Fruit fly (Drosophila melanogaster) whole organism, embryonic: ENCODE results near the gene CG31268.

Source experiments
- Abd-B ChIP-seq: fragments of 200-800 bp; sonication (Bioruptor generic); optimal IDR thresholded peaks from 2 replicates; lab custom pipeline; 2018; ENCODE audit warnings: missing biosample characterization, mild to moderate bottlenecking, missing genetic modification characterization, moderate library complexity
- Awh ChIP-seq: fragments of 200-800 bp; sonication (Bioruptor generic); IDR thresholded peaks from 2 replicates; pipeline ENCODE4, ENCODE4 v1.3.6; 2022; ENCODE audit warnings: missing biosample characterization, missing genetic modification characterization
- CG10321 ChIP-seq: fragments of 200-800 bp; sonication (Bioruptor generic); IDR thresholded peaks from 2 replicates; pipeline ENCODE4 v1.3.6; 2022; ENCODE audit warnings: missing biosample characterization, missing genetic modification characterization
- CG10462 ChIP-seq: fragments of 200-800 bp; sonication (Bioruptor generic); optimal IDR thresholded peaks from 2 replicates; lab custom pipeline; 2016; ENCODE audit warnings: missing biosample characterization, missing genetic modification characterization
- CG11560 ChIP-seq: fragments of 200-800 bp; sonication (Bioruptor generic); IDR thresholded peaks from 3 replicates; pipeline ENCODE4 v1.3.6; 2022; ENCODE audit warnings: missing biosample characterization, missing genetic modification characterization
- CG13775 ChIP-seq: fragments of 200-800 bp; sonication (Bioruptor generic); optimal IDR thresholded peaks from 3 replicates; lab custom pipeline; 2017; ENCODE audit warnings: missing biosample characterization, mild to moderate bottlenecking, missing genetic modification characterization
- CG13894 ChIP-seq: fragments of 200-800 bp; sonication (Bioruptor generic); optimal IDR thresholded peaks from 3 replicates; lab custom pipeline; 2018; ENCODE audit warnings: missing biosample characterization, mild to moderate bottlenecking, missing genetic modification characterization, moderate library complexity
- CG15011 ChIP-seq: fragments of 200-800 bp; sonication (Bioruptor generic); optimal IDR thresholded peaks from 3 replicates; lab custom pipeline; 2018; ENCODE audit warnings: missing biosample characterization, mild to moderate bottlenecking, missing genetic modification characterization
- CG17912 ChIP-seq: fragments of 200-800 bp; sonication (Bioruptor generic); optimal IDR thresholded peaks from 2 replicates; lab custom pipeline; 2018; ENCODE audit warnings: missing biosample characterization, mild to moderate bottlenecking, missing genetic modification characterization
- CG1792 ChIP-seq: fragments of 200-800 bp; sonication (Bioruptor generic); optimal IDR thresholded peaks from 2 replicates; lab custom pipeline; 2016; ENCODE audit warnings: missing biosample characterization, missing genetic modification characterization
- CG2129 ChIP-seq: fragments of 200-800 bp; sonication (Bioruptor generic); IDR thresholded peaks from 2 replicates; pipeline ENCODE4 v1.3.6; 2022; ENCODE audit warnings: missing biosample characterization, missing genetic modification characterization; ENCODE audit not compliant: partially characterized antibody
- CG2712 ChIP-seq: fragments of 200-800 bp; optimal IDR thresholded peaks from 3 replicates; lab custom pipeline; 2019; ENCODE audit warnings: missing biosample characterization, mild to moderate bottlenecking, missing genetic modification characterization, moderate library complexity
- CG32532 ChIP-seq: fragments of 200-800 bp; sonication (Bioruptor generic); IDR thresholded peaks from 2 replicates; pipeline ENCODE4 v1.3.6; 2022; ENCODE audit warnings: missing biosample characterization, missing genetic modification characterization
- CG4617 ChIP-seq: fragments of 200-800 bp; sonication (Bioruptor generic); optimal IDR thresholded peaks from 3 replicates; lab custom pipeline; 2016; ENCODE audit warnings: missing biosample characterization, missing genetic modification characterization, borderline replicate concordance
- CG6272 ChIP-seq: fragments of 200-800 bp; sonication (Bioruptor generic); IDR thresholded peaks from 2 replicates; pipeline ENCODE4 v1.3.6; 2022; ENCODE audit warnings: missing biosample characterization, missing genetic modification characterization
- CG6765 ChIP-seq: fragments of 200-800 bp; sonication (Bioruptor generic); optimal IDR thresholded peaks from 3 replicates; lab custom pipeline; 2017; ENCODE audit warnings: missing biosample characterization, mild to moderate bottlenecking, missing genetic modification characterization
- CG8089 ChIP-seq: fragments of 200-800 bp; sonication (Bioruptor generic); optimal IDR thresholded peaks from 3 replicates; lab custom pipeline; 2016; ENCODE audit warnings: missing biosample characterization, missing genetic modification characterization
- CG8388 ChIP-seq: fragments of 200-800 bp; sonication (Bioruptor generic); optimal IDR thresholded peaks from 2 replicates; lab custom pipeline; 2019; ENCODE audit warnings: missing biosample characterization, mild to moderate bottlenecking, missing genetic modification characterization, moderate library complexity
- CG8765 ChIP-seq: fragments of 200-800 bp; sonication (Bioruptor generic); IDR thresholded peaks from 2 replicates; pipeline ENCODE4 v1.3.6; 2022; ENCODE audit warnings: missing biosample characterization, missing genetic modification characterization
- CG9437 ChIP-seq: fragments of 200-800 bp; sonication (Bioruptor generic); optimal IDR thresholded peaks from 2 replicates; lab custom pipeline; 2018; ENCODE audit warnings: missing biosample characterization, mild to moderate bottlenecking, missing genetic modification characterization
- CG9609 ChIP-seq: fragments of 200-800 bp; sonication (Bioruptor generic); optimal IDR thresholded peaks from 3 replicates; lab custom pipeline; 2016; ENCODE audit warnings: missing biosample characterization, missing genetic modification characterization
- CG9797 ChIP-seq: fragments of 200-800 bp; sonication (Bioruptor generic); optimal IDR thresholded peaks from 3 replicates; lab custom pipeline; 2018; ENCODE audit warnings: missing biosample characterization, mild to moderate bottlenecking, missing genetic modification characterization
- CG9876 ChIP-seq: fragments of 200-800 bp; sonication (Bioruptor generic); optimal IDR thresholded peaks from 2 replicates; lab custom pipeline; 2016; ENCODE audit warnings: missing biosample characterization, missing genetic modification characterization
- D19B ChIP-seq: fragments of 200-800 bp; sonication (Bioruptor generic); optimal IDR thresholded peaks from 2 replicates; lab custom pipeline; 2017; ENCODE audit warnings: missing biosample characterization, mild to moderate bottlenecking, missing genetic modification characterization
- Dref ChIP-seq: fragments of 200-800 bp; sonication (Bioruptor generic); IDR thresholded peaks from 2 replicates; pipeline ENCODE4 v1.3.6; 2022; ENCODE audit warnings: missing biosample characterization, missing genetic modification characterization
- Elba2 ChIP-seq: fragments of 200-800 bp; sonication (Bioruptor generic); optimal IDR thresholded peaks from 3 replicates; lab custom pipeline; 2016; ENCODE audit warnings: missing biosample characterization, missing genetic modification characterization
- Gsc ChIP-seq: fragments of 200-800 bp; sonication (Bioruptor generic); IDR thresholded peaks from 2 replicates; pipeline ENCODE4 v1.3.6; 2022; ENCODE audit warnings: missing biosample characterization, missing genetic modification characterization
- Gug ChIP-seq: fragments of 200-800 bp; sonication (Bioruptor generic); IDR thresholded peaks from 4 replicates; pipeline ENCODE4 v1.3.6; 2022; ENCODE audit warnings: missing biosample characterization, missing genetic modification characterization
- Jarid2 ChIP-seq: fragments of 200-800 bp; sonication (Bioruptor generic); optimal IDR thresholded peaks from 3 replicates; lab custom pipeline; 2017; ENCODE audit warnings: mild to moderate bottlenecking, missing biosample characterization, missing genetic modification reagents, missing genetic modification characterization
- NFAT ChIP-seq: fragments of 200-800 bp; sonication (Bioruptor generic); IDR thresholded peaks from 2 replicates; pipeline ENCODE4 v1.3.6; 2022; ENCODE audit warnings: missing biosample characterization, missing genetic modification characterization
- Pdp1 ChIP-seq, 2 experiments: fragments of 200-800 bp; sonication (Bioruptor generic); optimal IDR thresholded peaks; 3 replicates each; lab custom pipeline; 2016; ENCODE audit warnings: missing biosample characterization in 2 of 2, missing genetic modification characterization in 2 of 2, mild to moderate bottlenecking in 1 of 2, moderate library complexity in 1 of 2
- Ssrp ChIP-seq: fragments of 200-800 bp; sonication (Bioruptor generic); optimal IDR thresholded peaks from 2 replicates; lab custom pipeline; 2018; ENCODE audit warnings: missing biosample characterization, mild to moderate bottlenecking, missing genetic modification characterization, moderate library complexity
- Stat92E ChIP-seq, 3 experiments: fragments of >200 bp in 2 of 3; fragments of 200-800 bp in 1 of 3; sonication (Bioruptor generic) in 1 of 3; optimal IDR thresholded peaks; 2 replicates each; lab custom pipeline; 2017 to 2019; ENCODE audit warnings: missing biosample characterization in 3 of 3, missing genetic modification characterization in 3 of 3, mild to moderate bottlenecking in 1 of 3, moderate library complexity in 1 of 3
- ac ChIP-seq: fragments of 200-800 bp; sonication (Bioruptor generic); optimal IDR thresholded peaks from 3 replicates; lab custom pipeline; 2017; ENCODE audit warnings: missing biosample characterization, mild to moderate bottlenecking, missing genetic modification characterization
- al ChIP-seq: fragments of 200-800 bp; sonication (Bioruptor generic); IDR thresholded peaks from 2 replicates; pipeline ENCODE4 v1.3.6; 2022; ENCODE audit warnings: missing biosample characterization, missing genetic modification characterization
- az2 ChIP-seq: fragments of 200-800 bp; sonication (Bioruptor generic); optimal IDR thresholded peaks from 3 replicates; lab custom pipeline; 2016; ENCODE audit warnings: missing biosample characterization, missing genetic modification characterization
- chm ChIP-seq: fragments of 200-800 bp; sonication (Bioruptor generic); IDR thresholded peaks from 2 replicates; pipeline ENCODE4 v1.3.6; 2022; ENCODE audit warnings: missing biosample characterization, missing genetic modification characterization
- ewg ChIP-seq: fragments of 200-800 bp; sonication (Bioruptor generic); optimal IDR thresholded peaks from 3 replicates; lab custom pipeline; 2017; ENCODE audit warnings: mild to moderate bottlenecking, missing biosample characterization, missing genetic modification reagents, missing genetic modification characterization
- fd102C ChIP-seq: fragments of 200-800 bp; sonication (Bioruptor generic); optimal IDR thresholded peaks from 2 replicates; lab custom pipeline; 2018; ENCODE audit warnings: missing biosample characterization, mild to moderate bottlenecking, missing genetic modification characterization, moderate library complexity
- fd96Cb ChIP-seq: fragments of 200-800 bp; sonication (Bioruptor generic); optimal IDR thresholded peaks from 2 replicates; lab custom pipeline; 2018; ENCODE audit warnings: missing biosample characterization, mild to moderate bottlenecking, missing genetic modification characterization, moderate library complexity
- gt ChIP-seq: fragments of 200-800 bp; sonication (Bioruptor generic); IDR thresholded peaks from 2 replicates; pipeline ENCODE4 v1.3.6; 2022; ENCODE audit warnings: missing biosample characterization, missing genetic modification characterization
- kah ChIP-seq: fragments of 200-800 bp; sonication (Bioruptor generic); optimal IDR thresholded peaks from 2 replicates; lab custom pipeline; 2018; ENCODE audit warnings: missing biosample characterization, mild to moderate bottlenecking, missing genetic modification characterization
- ken ChIP-seq: fragments of 200-800 bp; sonication (Bioruptor generic); IDR thresholded peaks from 3 replicates; pipeline ENCODE4 v1.3.6; 2022; ENCODE audit warnings: missing biosample characterization, missing genetic modification characterization
- mirr ChIP-seq: fragments of 200-800 bp; sonication (Bioruptor generic); optimal IDR thresholded peaks from 3 replicates; lab custom pipeline; 2018; ENCODE audit warnings: missing biosample characterization, mild to moderate bottlenecking, missing genetic modification characterization
- psq ChIP-seq: fragments of 200-800 bp; sonication (Bioruptor generic); optimal IDR thresholded peaks from 2 replicates; lab custom pipeline; 2017; ENCODE audit warnings: missing biosample characterization, missing genetic modification characterization
- rib ChIP-seq: fragments of 200-800 bp; sonication (Bioruptor generic); IDR thresholded peaks from 2 replicates; pipeline ENCODE4 v1.3.6; 2022; ENCODE audit warnings: missing biosample characterization, missing genetic modification characterization
- sob ChIP-seq: fragments of 200-800 bp; sonication (Bioruptor generic); IDR thresholded peaks from 2 replicates; pipeline ENCODE4 v1.3.6; 2022; ENCODE audit warnings: missing biosample characterization, missing genetic modification characterization
- tup ChIP-seq: fragments of 200-800 bp; sonication (Bioruptor generic); optimal IDR thresholded peaks from 2 replicates; lab custom pipeline; 2016; ENCODE audit warnings: missing biosample characterization, mild to moderate bottlenecking, missing genetic modification characterization, moderate library complexity
- vvl ChIP-seq: fragments of 200-800 bp; sonication (Bioruptor generic); IDR thresholded peaks from 2 replicates; pipeline ENCODE4 v1.3.6; 2022; ENCODE audit warnings: missing biosample characterization, missing genetic modification characterization
- yki ChIP-seq: fragments of >200 bp; optimal IDR thresholded peaks from 3 replicates; lab custom pipeline; 2018

Gene CG31268

dm6 chr3R:16996059-16996959 lies 35.3 kb upstream of the CG31268 start, which contains the start of the genes EMC2A and CG3534 (continued):
- TF ChIP-seq CG9797 (GFP tag; lab: Kevin White, UChicago): peak; percentile 69
- TF ChIP-seq CG13775 (GFP tag; lab: Kevin White, UChicago): no peak
- TF ChIP-seq ken (GFP tag; lab: Robert Waterston, UW): no peak
- TF ChIP-seq fd102C (GFP tag; lab: Kevin White, UChicago): no peak
- TF ChIP-seq az2 (GFP tag; lab: Kevin White, UChicago): no peak
- TF ChIP-seq ac (GFP tag; lab: Kevin White, UChicago): no peak
- TF ChIP-seq CG9437: no peak
- TF ChIP-seq gt (GFP tag; lab: Robert Waterston, UW): no peak
- TF ChIP-seq Stat92E (GFP tag; optimal IDR thresholded peaks at IDR 0.05; lab: Kevin White, UChicago): peak in 1 of 3 experiments; percentile 34
- TF ChIP-seq Gug (GFP tag; lab: Robert Waterston, UW): no peak
- TF ChIP-seq rib (GFP tag; lab: Robert Waterston, UW): no peak
- TF ChIP-seq D19B: no peak
- 0 out of 2 replicates have a peak, but pooled peaks have one; percentile 18 for TF ChIP-seq Awh
- no peak for TF ChIP-seq ewg
- no peak for TF ChIP-seq mirr
- peak; percentile 57 for TF ChIP-seq CG32532
- no peak for TF ChIP-seq CG9609 (GFP tag; lab: Kevin White, UChicago)
- TF ChIP-seq Gsc (GFP tag; lab: Robert Waterston, UW): no peak
- no peak for TF ChIP-seq al (GFP tag; lab: Robert Waterston, UW)
- TF ChIP-seq fd96Cb (tag; lab: Kevin White, UChicago): no peak
- TF ChIP-seq CG10462 (GFP tag; lab: Kevin White, UChicago): no peak
- TF ChIP-seq CG10321 (GFP tag; lab: Robert Waterston, UW): no peak
- TF ChIP-seq kah (GFP tag; lab: Kevin White, UChicago): no peak
- no peak for TF ChIP-seq CG11560
- no peak for TF ChIP-seq CG15011 (GFP tag; lab: Kevin White, UChicago)
- TF ChIP-seq tup (GFP tag; lab: Kevin White, UChicago): no peak
- TF ChIP-seq CG8388: no peak
- no peak for TF ChIP-seq NFAT (GFP tag; lab: Robert Waterston, UW)
- TF ChIP-seq CG8765 (GFP tag; lab: Robert Waterston, UW): no peak
- no peak for TF ChIP-seq CG1792 (GFP tag; lab: Kevin White, UChicago)
- TF ChIP-seq CG4617 (GFP tag; lab: Kevin White, UChicago): peak; percentile 15
- no peak for TF ChIP-seq psq (GFP tag; lab: Kevin White, UChicago)
- TF ChIP-seq Elba2: no peak
- peak; percentile 18 to 26 for TF ChIP-seq Pdp1 (GFP tag; optimal IDR thresholded peaks at IDR 0.05; lab: Kevin White, UChicago)
- TF ChIP-seq Jarid2 (GFP tag; lab: Kevin White, UChicago): no peak
- TF ChIP-seq CG2712 (tag; lab: Kevin White, UChicago): peak; percentile 57
- TF ChIP-seq CG6272 (GFP tag; lab: Robert Waterston, UW): no peak
- TF ChIP-seq sob: no peak
- no peak for TF ChIP-seq CG13894 (tag; lab: Kevin White, UChicago)
- TF ChIP-seq chm: no peak
- no peak for TF ChIP-seq Dref (GFP tag; lab: Robert Waterston, UW)
- TF ChIP-seq CG6765 (GFP tag; lab: Kevin White, UChicago): no peak
- TF ChIP-seq Abd-B: peak; percentile 61
- no peak for TF ChIP-seq CG2129
- TF ChIP-seq CG9876 (GFP tag; lab: Kevin White, UChicago): no peak
- TF ChIP-seq Ssrp (tag; lab: Kevin White, UChicago): no peak
- peak; percentile 18; the same call in 1 of the 2 replicates for TF ChIP-seq vvl (GFP tag; lab: Robert Waterston, UW)
- no peak for TF ChIP-seq CG17912 (GFP tag; lab: Kevin White, UChicago)
- TF ChIP-seq CG8089 (GFP tag; lab: Kevin White, UChicago): no peak
- no peak for TF ChIP-seq yki (lab: Kevin White, UChicago)
